Worm (Caenorhabditis elegans): ENCODE measurements around the gene T13C5.7.

The T13C5.7 gene

ce11 chrX:6219892-6220291 lies 39.5 kb downstream of the T13C5.7 start:
- TF ChIP-seq dve-1 (tag; optimal IDR thresholded peaks at IDR 0.05; ENCODE audit: insufficient read depth) (peak; percentile 31), ctbp-1 (GFP tag; IDR thresholded peaks at IDR 0.05) (peak; percentile 61), nhr-48 (tag; optimal IDR thresholded peaks at IDR 0.05) (peak; percentile 64), daf-19 (GFP tag; conservative IDR thresholded peaks at IDR 0.05) (peak; percentile 74; the same call in 1 of the 2 replicates), duxl-1 (tag; optimal IDR thresholded peaks at IDR 0.05; ENCODE audit: poor library complexity) (peak; percentile 68), madf-9 (GFP tag; conservative IDR thresholded peaks at IDR 0.05) (peak; percentile 56), unc-130 (GFP tag; optimal IDR thresholded peaks at IDR 0.05) (peak; percentile 38), F26F4.8 (GFP tag; conservative IDR thresholded peaks at IDR 0.05) (no peak), mep-1 (tag; optimal IDR thresholded peaks at IDR 0.05) (peak; percentile 71), Y48G9A.11 (GFP tag; IDR thresholded peaks at IDR 0.05) (peak; percentile 61; the same call in 1 of the 2 replicates), nhr-102 (tag; optimal IDR thresholded peaks at IDR 0.05) (no peak), ceh-20 (GFP tag; IDR thresholded peaks at IDR 0.05) (peak; percentile 57; the same call in 1 of the 2 replicates), mdl-1 (tag; optimal IDR thresholded peaks at IDR 0.05) (no peak), nhr-41 (GFP tag; IDR thresholded peaks at IDR 0.05) (peak; percentile 74; the same call in 1 of the 2 replicates), sdz-12 (GFP tag; optimal IDR thresholded peaks at IDR 0.05) (no peak), dmd-6 (GFP tag; IDR thresholded peaks at IDR 0.05) (peak; percentile 34; the same call in 1 of the 2 replicates), hlh-11 (tag; optimal IDR thresholded peaks at IDR 0.05) (peak; percentile 55), nhr-25 (tag; optimal IDR thresholded peaks at IDR 0.05; ENCODE audit: borderline replicate concordance, insufficient read depth) (peak; percentile 24), daf-8 (GFP tag; IDR thresholded peaks at IDR 0.05) (no peak), zfp-2 (tag; optimal IDR thresholded peaks at IDR 0.05) (peak; percentile 17), skn-1 (tag; optimal IDR thresholded peaks at IDR 0.05) (no peak), snpc-1.2 (GFP tag; IDR thresholded peaks at IDR 0.05) (peak; percentile 79), Y105C5A.15 (GFP tag; IDR thresholded peaks at IDR 0.05) (peak; percentile 57; the same call in 1 of the 2 replicates), hmg-1.1 (GFP tag; IDR thresholded peaks at IDR 0.05) (peak; percentile 73), lim-7 (GFP tag; IDR thresholded peaks at IDR 0.05) (peak; percentile 83), lir-3 (tag; optimal IDR thresholded peaks at IDR 0.05) (peak; percentile 68), lin-29 (GFP tag; IDR thresholded peaks at IDR 0.05) (no peak), rbr-2 (tag; optimal IDR thresholded peaks at IDR 0.05) (peak; percentile 61), dmd-8 (GFP tag; IDR thresholded peaks at IDR 0.05) (0 out of 2 replicates have a peak, but pooled peaks have one; percentile 63), mxl-3 (GFP tag; optimal IDR thresholded peaks at IDR 0.05) (peak; percentile 43), ces-1 (GFP tag; optimal IDR thresholded peaks at IDR 0.05) (no peak), T20F7.1 (GFP tag; optimal IDR thresholded peaks at IDR 0.05) (peak; percentile 38), gei-8 (GFP tag; optimal IDR thresholded peaks at IDR 0.05) (peak; percentile 43), hlh-30 (tag; optimal IDR thresholded peaks at IDR 0.05; ENCODE audit: insufficient read depth) (peak; percentile 29), lin-13 (GFP tag; optimal IDR thresholded peaks at IDR 0.05) (no peak), nhr-28 (tag; optimal IDR thresholded peaks at IDR 0.05) (no peak), D1046.2 (GFP tag; IDR thresholded peaks at IDR 0.05) (peak; percentile 83; the same call in 1 of the 2 replicates), php-3 (GFP tag; IDR thresholded peaks at IDR 0.05) (0 out of 2 replicates have a peak, but pooled peaks have one; percentile 36), F44E2.7 (GFP tag; IDR thresholded peaks at IDR 0.05) (peak; percentile 62; the same call in 1 of the 2 replicates), nhr-42 (GFP tag; IDR thresholded peaks at IDR 0.05) (peak; percentile 56; the same call in 1 of the 2 replicates), zip-2 (tag; optimal IDR thresholded peaks at IDR 0.05) (no peak), daf-16 (GFP tag; optimal IDR thresholded peaks at IDR 0.05) (peak; percentile 31 to 64), daf-16 (tag; optimal IDR thresholded peaks at IDR 0.05) (no peak), lin-1 (GFP tag; IDR thresholded peaks at IDR 0.05) (peak; percentile 34; the same call in 1 of the 2 replicates), mdt-29 (GFP tag; IDR thresholded peaks at IDR 0.05) (peak; percentile 63; the same call in 1 of the 2 replicates), T26A8.4 (GFP tag; IDR thresholded peaks at IDR 0.05) (peak; percentile 75), fos-1 (tag; optimal IDR thresholded peaks at IDR 0.05) (no peak), nhr-77 (tag; optimal IDR thresholded peaks at IDR 0.05) (peak; percentile 25), mes-2 (tag; optimal IDR thresholded peaks at IDR 0.05; ENCODE audit: poor library complexity, severe bottlenecking) (peak; percentile 80), vab-7 (GFP tag; IDR thresholded peaks at IDR 0.05) (peak; percentile 89)

Measured in whole organism, L4 larva.